Worm (Caenorhabditis elegans) whole organism, L2 larva: ENCODE measurements around the gene T23F2.3.

Source experiments
- C34F6.9 ChIP-seq: fragments of 150-350 bp; optimal IDR thresholded peaks from 2 replicates; lab custom pipeline; 2014; ENCODE audit warnings: missing biosample characterization, missing genetic modification characterization
- F13H6.1 ChIP-seq: sonication (generic microtip); optimal IDR thresholded peaks from 2 replicates; lab custom pipeline; 2016; ENCODE audit warnings: missing genetic modification characterization, missing compliant biosample characterization
- R02D3.7 ChIP-seq: fragments of 150-350 bp; optimal IDR thresholded peaks from 2 replicates; lab custom pipeline; 2014; ENCODE audit warnings: missing biosample characterization, missing genetic modification characterization
- Y55F3AM.14 ChIP-seq: fragments of 200-800 bp; sonication (Bioruptor generic); optimal IDR thresholded peaks from 2 replicates; lab custom pipeline; 2018; ENCODE audit warnings: mild to moderate bottlenecking, missing genetic modification characterization, missing compliant biosample characterization
- ZK546.5 ChIP-seq: sonication (generic microtip); optimal IDR thresholded peaks from 2 replicates; lab custom pipeline; 2017; ENCODE audit warnings: missing biosample characterization, missing genetic modification characterization
- alr-1 ChIP-seq: fragments of 150-350 bp; optimal IDR thresholded peaks from 2 replicates; lab custom pipeline; 2014; ENCODE audit warnings: missing biosample characterization, missing genetic modification characterization
- aly-2 ChIP-seq: fragments of 150-350 bp; optimal IDR thresholded peaks from 2 replicates; lab custom pipeline; 2014; ENCODE audit warnings: missing biosample characterization, missing genetic modification characterization
- ama-1 ChIP-seq: fragments of 150-350 bp; optimal IDR thresholded peaks from 2 replicates; lab custom pipeline; 2018; ENCODE audit warnings: inconsistent platforms
- blmp-1 ChIP-seq: sonication (generic microtip); optimal IDR thresholded peaks from 2 replicates; lab custom pipeline; 2017; ENCODE audit warnings: missing genetic modification characterization, mild to moderate bottlenecking, missing compliant biosample characterization, antibody characterized with exemption, moderate library complexity; ENCODE audit not compliant: insufficient read depth
- ceh-16 ChIP-seq: fragments of 150-350 bp; optimal IDR thresholded peaks from 2 replicates; lab custom pipeline; 2014; ENCODE audit warnings: missing biosample characterization, missing genetic modification characterization
- ceh-82 ChIP-seq: fragments of 150-350 bp; optimal IDR thresholded peaks from 2 replicates; lab custom pipeline; 2014; ENCODE audit warnings: missing biosample characterization, missing genetic modification characterization
- crh-2 ChIP-seq: sonication (generic microtip); optimal IDR thresholded peaks from 2 replicates; lab custom pipeline; 2017; ENCODE audit warnings: missing biosample characterization, missing genetic modification characterization
- dmd-4 ChIP-seq: sonication (generic microtip); optimal IDR thresholded peaks from 2 replicates; lab custom pipeline; 2017; ENCODE audit warnings: missing biosample characterization, missing genetic modification characterization
- egl-27 ChIP-seq: sonication (generic microtip); optimal IDR thresholded peaks from 3 replicates; lab custom pipeline; 2017; ENCODE audit warnings: missing biosample characterization, missing genetic modification reagents, missing genetic modification characterization
- elt-1 ChIP-seq: fragments of 150-350 bp; optimal IDR thresholded peaks from 2 replicates; lab custom pipeline; 2014; ENCODE audit warnings: missing biosample characterization, missing genetic modification characterization
- elt-3 ChIP-seq: sonication (generic microtip); optimal IDR thresholded peaks from 2 replicates; lab custom pipeline; 2017; ENCODE audit warnings: missing biosample characterization, missing genetic modification characterization
- fos-1 ChIP-seq: fragments of 150-350 bp; optimal IDR thresholded peaks from 2 replicates; lab custom pipeline; 2014; ENCODE audit warnings: missing biosample characterization, missing genetic modification characterization
- gmeb-1 ChIP-seq: fragments of 150-350 bp; optimal IDR thresholded peaks from 2 replicates; lab custom pipeline; 2014; ENCODE audit warnings: missing biosample characterization, missing genetic modification characterization
- lin-11 ChIP-seq: fragments of 150-350 bp; sonication (generic microtip); optimal IDR thresholded peaks from 2 replicates; lab custom pipeline; 2014; ENCODE audit warnings: missing biosample characterization, missing genetic modification characterization, inconsistent platforms, mixed read lengths
- lin-13 ChIP-seq: fragments of 150-350 bp; optimal IDR thresholded peaks from 2 replicates; lab custom pipeline; 2014; ENCODE audit warnings: missing biosample characterization, missing genetic modification reagents, missing genetic modification characterization
- lin-39 ChIP-seq: fragments of 150-350 bp; optimal IDR thresholded peaks from 2 replicates; lab custom pipeline; 2014; ENCODE audit warnings: missing biosample characterization, missing genetic modification reagents, missing genetic modification characterization
- lsy-2 ChIP-seq, 2 experiments: fragments of 150-350 bp in 1 of 2; sonication (generic microtip) in 1 of 2; optimal IDR thresholded peaks; 2 replicates each; lab custom pipeline; 2014 to 2017; ENCODE audit warnings: missing biosample characterization in 2 of 2, missing genetic modification characterization in 2 of 2
- mab-5 ChIP-seq: fragments of 150-350 bp; optimal IDR thresholded peaks from 2 replicates; lab custom pipeline; 2014; ENCODE audit warnings: missing biosample characterization, missing genetic modification characterization
- mbf-1 ChIP-seq: sonication (generic microtip); optimal IDR thresholded peaks from 2 replicates; lab custom pipeline; 2017; ENCODE audit warnings: missing biosample characterization, missing genetic modification characterization
- mdl-1 ChIP-seq, 2 experiments: fragments of 150-350 bp in 1 of 2; sonication (generic microtip) in 1 of 2; optimal IDR thresholded peaks; 2 replicates each; lab custom pipeline; 2017; ENCODE audit warnings: missing biosample characterization in 2 of 2, missing genetic modification characterization in 2 of 2
- nhr-10 ChIP-seq: sonication (generic microtip); optimal IDR thresholded peaks from 2 replicates; lab custom pipeline; 2017; ENCODE audit warnings: missing biosample characterization, missing genetic modification characterization
- nhr-11 ChIP-seq: fragments of 150-350 bp; optimal IDR thresholded peaks from 2 replicates; lab custom pipeline; 2014; ENCODE audit warnings: missing biosample characterization, missing genetic modification characterization
- nhr-12 ChIP-seq: fragments of 150-350 bp; optimal IDR thresholded peaks from 2 replicates; lab custom pipeline; 2014; ENCODE audit warnings: missing biosample characterization, missing genetic modification characterization
- nhr-129 ChIP-seq: fragments of 150-350 bp; optimal IDR thresholded peaks from 2 replicates; lab custom pipeline; 2014; ENCODE audit warnings: missing biosample characterization, missing genetic modification characterization
- nhr-21 ChIP-seq: fragments of 150-350 bp; optimal IDR thresholded peaks from 2 replicates; lab custom pipeline; 2014; ENCODE audit warnings: missing biosample characterization, missing genetic modification characterization
- nhr-23 ChIP-seq: fragments of 150-350 bp; optimal IDR thresholded peaks from 2 replicates; lab custom pipeline; 2014; ENCODE audit warnings: missing biosample characterization, missing genetic modification reagents, missing genetic modification characterization
- nhr-237 ChIP-seq: fragments of 150-350 bp; optimal IDR thresholded peaks from 2 replicates; lab custom pipeline; 2014; ENCODE audit warnings: missing biosample characterization, missing genetic modification characterization
- nhr-25 ChIP-seq: fragments of 150-350 bp; sonication (generic microtip); optimal IDR thresholded peaks from 3 replicates; lab custom pipeline; 2014; ENCODE audit warnings: missing biosample characterization, missing genetic modification characterization
- nhr-6 ChIP-seq: fragments of 150-350 bp; optimal IDR thresholded peaks from 2 replicates; lab custom pipeline; 2014; ENCODE audit warnings: missing biosample characterization, missing genetic modification characterization
- nhr-77 ChIP-seq: fragments of 150-350 bp; optimal IDR thresholded peaks from 2 replicates; lab custom pipeline; 2014; ENCODE audit warnings: missing biosample characterization, missing genetic modification characterization
- peb-1 ChIP-seq: fragments of 150-350 bp; optimal IDR thresholded peaks from 2 replicates; lab custom pipeline; 2014; ENCODE audit warnings: missing biosample characterization, missing genetic modification characterization
- sem-4 ChIP-seq: fragments of 150-350 bp; optimal IDR thresholded peaks from 2 replicates; lab custom pipeline; 2014; ENCODE audit warnings: missing biosample characterization, missing genetic modification reagents, missing genetic modification characterization
- skn-1 ChIP-seq: sonication (generic microtip); optimal IDR thresholded peaks from 2 replicates; lab custom pipeline; 2017; ENCODE audit warnings: missing biosample characterization, missing genetic modification characterization
- sma-3 ChIP-seq: sonication (generic microtip); optimal IDR thresholded peaks from 2 replicates; lab custom pipeline; 2016; ENCODE audit warnings: missing genetic modification reagents, missing genetic modification characterization, missing compliant biosample characterization
- sma-9 ChIP-seq, 2 experiments: fragments of 150-350 bp in 1 of 2; sonication (generic microtip) in 1 of 2; optimal IDR thresholded peaks; 2 replicates each; lab custom pipeline; 2014 to 2016; ENCODE audit warnings: missing genetic modification characterization in 2 of 2, mild to moderate bottlenecking in 1 of 2, missing biosample characterization in 1 of 2, missing compliant biosample characterization in 1 of 2, missing genetic modification reagents in 1 of 2, moderate library complexity in 1 of 2
- snpc-4 ChIP-seq: fragments of 150-350 bp; optimal IDR thresholded peaks from 2 replicates; lab custom pipeline; 2014; ENCODE audit warnings: missing biosample characterization, missing genetic modification characterization
- unc-39 ChIP-seq: fragments of 150-350 bp; optimal IDR thresholded peaks from 2 replicates; lab custom pipeline; 2014; ENCODE audit warnings: missing biosample characterization, missing genetic modification characterization
- unc-55 ChIP-seq: fragments of 150-350 bp; sonication (generic microtip); optimal IDR thresholded peaks from 3 replicates; lab custom pipeline; 2014; ENCODE audit warnings: missing biosample characterization, missing genetic modification reagents, missing genetic modification characterization
- unc-62 ChIP-seq: fragments of 150-350 bp; optimal IDR thresholded peaks from 2 replicates; lab custom pipeline; 2014; ENCODE audit warnings: missing biosample characterization, missing genetic modification reagents, missing genetic modification characterization
- zag-1 ChIP-seq: fragments of 150-350 bp; optimal IDR thresholded peaks from 2 replicates; lab custom pipeline; 2014; ENCODE audit warnings: missing biosample characterization, missing genetic modification characterization
- ztf-1 ChIP-seq: fragments of 200-800 bp; sonication (Bioruptor generic); conservative IDR thresholded peaks from 2 replicates; pipeline ENCODE4 v1.3.6; 2022; ENCODE audit warnings: missing genetic modification characterization, missing compliant biosample characterization
- ztf-11 ChIP-seq: sonication (generic microtip); optimal IDR thresholded peaks from 2 replicates; lab custom pipeline; 2017; ENCODE audit warnings: missing biosample characterization, missing genetic modification characterization
- ztf-4 ChIP-seq: fragments of 150-350 bp; optimal IDR thresholded peaks from 2 replicates; lab custom pipeline; 2014; ENCODE audit warnings: missing biosample characterization, missing genetic modification characterization

Gene T23F2.3

DNA sequence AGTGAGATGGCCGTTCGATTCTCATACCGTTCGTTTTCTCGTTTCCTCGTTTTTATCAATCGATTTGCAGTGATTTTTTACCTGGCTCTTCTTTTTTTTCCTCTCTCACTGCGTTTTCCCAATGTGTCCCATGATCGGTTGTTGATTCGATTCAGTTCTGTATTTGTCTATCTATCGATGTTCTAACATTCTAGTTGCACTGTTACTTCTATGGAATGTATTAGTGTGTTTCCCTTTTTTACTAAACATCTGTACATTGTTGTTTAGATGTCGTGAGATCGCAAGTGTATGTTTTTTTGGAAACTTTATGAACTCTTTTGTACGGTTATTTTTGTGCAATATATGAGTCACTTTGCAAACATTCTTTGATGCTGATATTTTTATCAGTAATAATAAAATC lies 34.5 kb downstream of the T23F2.3 start:
- TF ChIP-seq nhr-129 (tag; lab: Kevin White, UChicago), result peak; percentile 12
- no peak for TF ChIP-seq unc-39

DNA sequence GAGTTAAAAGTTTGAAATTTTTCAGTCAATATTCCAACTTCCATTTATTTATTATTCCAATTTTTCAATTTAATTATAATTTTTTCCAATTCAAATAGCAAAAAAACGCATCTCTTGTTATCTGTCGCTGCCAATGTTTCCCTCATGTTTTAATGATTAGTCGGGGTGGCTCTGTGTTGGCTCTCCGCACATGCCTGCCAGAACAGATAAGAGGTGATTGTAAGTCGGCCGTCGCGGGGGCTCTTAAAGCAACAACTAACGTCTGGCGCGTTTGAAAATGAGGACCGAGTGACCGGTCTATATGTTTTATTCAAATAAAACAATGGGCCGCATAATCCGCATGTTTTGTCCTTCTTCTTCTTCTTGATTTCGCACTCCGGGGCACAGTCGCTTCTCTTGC lies 35.8 kb downstream of the T23F2.3 start:
- TF ChIP-seq peb-1 (tag; lab: Kevin White, UChicago) (no peak), lin-39 (tag; lab: Kevin White, UChicago) (no peak), fos-1 (peak; percentile 74), gmeb-1 (tag; lab: Kevin White, UChicago) (peak; percentile 22), nhr-10 (tag; lab: Kevin White, UChicago) (no peak), sma-3 (GFP tag; lab: Kevin White, UChicago) (no peak), sma-9 (GFP tag; optimal IDR thresholded peaks at IDR 0.05; lab: Kevin White, UChicago) (no peak), sma-9 (tag; optimal IDR thresholded peaks at IDR 0.05; lab: Kevin White, UChicago) (no peak), nhr-23 (tag; lab: Kevin White, UChicago) (no peak), nhr-21 (tag; lab: Kevin White, UChicago) (no peak), dmd-4 (no peak)

DNA sequence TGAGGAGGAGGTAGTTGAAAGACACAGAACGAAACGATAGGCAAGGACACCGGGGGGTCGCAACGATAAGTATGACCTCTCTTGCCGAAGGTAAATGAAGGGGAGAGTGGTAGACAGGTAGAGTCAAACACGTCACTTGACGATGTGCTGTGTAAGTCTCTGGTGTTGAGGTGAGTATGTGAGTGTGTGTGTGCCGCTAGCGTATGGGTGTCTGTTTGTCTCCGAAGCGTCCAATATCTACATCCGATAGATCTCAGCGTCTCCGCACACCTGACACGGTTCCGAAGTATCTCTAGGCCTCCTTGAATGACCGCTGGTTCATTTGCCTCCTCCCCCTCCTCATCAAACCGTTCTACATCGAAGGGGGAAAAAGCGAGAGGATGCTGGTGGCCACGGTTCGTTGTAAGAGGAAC lies 37.0 kb downstream of the T23F2.3 start:
- TF ChIP-seq ZK546.5, result no peak
- TF ChIP-seq nhr-237 (tag; lab: Kevin White, UChicago), result no peak
- TF ChIP-seq nhr-129 (tag; lab: Kevin White, UChicago), result peak; percentile 96
- TF ChIP-seq lin-13 (GFP tag; lab: Kevin White, UChicago), result peak; percentile 25
- peak; percentile 87 for TF ChIP-seq nhr-25
- no peak for TF ChIP-seq unc-55 (GFP tag; lab: Kevin White, UChicago)
- TF ChIP-seq mbf-1 (tag; lab: Kevin White, UChicago), result no peak
- TF ChIP-seq blmp-1 (tag; lab: Kevin White, UChicago), result peak; percentile 81
- no peak for TF ChIP-seq unc-62 (GFP tag; lab: Kevin White, UChicago)
- TF ChIP-seq nhr-12 (tag; lab: Kevin White, UChicago), result no peak
- no peak for TF ChIP-seq nhr-77 (tag; lab: Kevin White, UChicago)
- TF ChIP-seq elt-1 (tag; lab: Kevin White, UChicago), result no peak
- TF ChIP-seq gmeb-1 (tag; lab: Kevin White, UChicago), result peak; percentile 33
- TF ChIP-seq R02D3.7, result no peak
- no peak for TF ChIP-seq nhr-23 (tag; lab: Kevin White, UChicago)
- TF ChIP-seq zag-1 (tag; lab: Kevin White, UChicago), result no peak
- TF ChIP-seq elt-3 (tag; lab: Kevin White, UChicago), result no peak
- TF ChIP-seq sma-9 (GFP tag; optimal IDR thresholded peaks at IDR 0.05; lab: Kevin White, UChicago), result peak; percentile 86
- TF ChIP-seq sma-9 (tag; optimal IDR thresholded peaks at IDR 0.05; lab: Kevin White, UChicago), result no peak
- peak in 1 of 2 experiments; percentile 24 for TF ChIP-seq mdl-1 (tag; optimal IDR thresholded peaks at IDR 0.05; lab: Kevin White, UChicago)
- peak; percentile 69 for TF ChIP-seq peb-1 (tag; lab: Kevin White, UChicago)
- TF ChIP-seq nhr-6, result peak; percentile 70
- TF ChIP-seq mab-5 (tag; lab: Kevin White, UChicago), result no peak
- TF ChIP-seq ztf-1, result no peak
- TF ChIP-seq unc-39, result no peak
- TF ChIP-seq dmd-4, result no peak
- peak in 1 of 2 experiments; percentile 51 for TF ChIP-seq lsy-2 (tag; optimal IDR thresholded peaks at IDR 0.05; lab: Kevin White, UChicago)
- TF ChIP-seq ama-1 (lab: Kevin White, UChicago), result no peak
- peak; percentile 32 for TF ChIP-seq snpc-4
- TF ChIP-seq C34F6.9 (tag; lab: Kevin White, UChicago), result peak; percentile 62
- TF ChIP-seq ztf-4 (tag; lab: Kevin White, UChicago), result no peak
- no peak for TF ChIP-seq alr-1 (tag; lab: Kevin White, UChicago)
- no peak for TF ChIP-seq lin-39 (tag; lab: Kevin White, UChicago)
- no peak for TF ChIP-seq ceh-82 (tag; lab: Kevin White, UChicago)
- no peak for TF ChIP-seq nhr-11 (tag; lab: Kevin White, UChicago)
- no peak for TF ChIP-seq nhr-10 (tag; lab: Kevin White, UChicago)
- TF ChIP-seq sma-3 (GFP tag; lab: Kevin White, UChicago), result peak; percentile 85
- TF ChIP-seq ztf-11 (tag; lab: Kevin White, UChicago), result no peak
- TF ChIP-seq Y55F3AM.14 (GFP tag; lab: Kevin White, UChicago), result peak; percentile 10
- TF ChIP-seq crh-2 (tag; lab: Kevin White, UChicago), result peak; percentile 80
- TF ChIP-seq fos-1, result peak; percentile 85
- peak; percentile 84 for TF ChIP-seq F13H6.1 (tag; lab: Kevin White, UChicago)
- peak; percentile 20 for TF ChIP-seq lin-11 (tag; lab: Kevin White, UChicago)
- TF ChIP-seq aly-2 (tag; lab: Kevin White, UChicago), result no peak
- TF ChIP-seq ceh-16 (tag; lab: Kevin White, UChicago), result peak; percentile 82
- TF ChIP-seq egl-27 (tag; lab: Kevin White, UChicago), result peak; percentile 58
- peak; percentile 66 for TF ChIP-seq nhr-21 (tag; lab: Kevin White, UChicago)
- peak; percentile 42 for TF ChIP-seq sem-4 (tag; lab: Kevin White, UChicago)
- TF ChIP-seq skn-1 (tag; lab: Kevin White, UChicago), result no peak
